Worm (Caenorhabditis elegans) whole organism, midembryonic: Measurements from ENCODE around the gene F13A2.9.

Experiments used
- T22C8.4 ChIP-seq: fragments of 200-800 bp; sonication (Bioruptor generic); IDR thresholded peaks from 2 replicates; pipeline ENCODE4 v1.3.6; 2022; ENCODE audit warnings: missing genetic modification characterization, missing compliant biosample characterization
- cog-1 ChIP-seq: sonication (generic microtip); optimal IDR thresholded peaks from 2 replicates; lab custom pipeline; 2016; ENCODE audit warnings: missing genetic modification characterization, missing compliant biosample characterization
- flt-1 ChIP-seq: fragments of 200-800 bp; sonication (Bioruptor generic); IDR thresholded peaks from 2 replicates; pipeline ENCODE4 v1.3.6; 2022; ENCODE audit warnings: missing genetic modification characterization, missing compliant biosample characterization
- klf-2 ChIP-seq: fragments of 200-800 bp; sonication (Bioruptor generic); conservative IDR thresholded peaks from 2 replicates; pipeline ENCODE4 v1.3.6; 2022; ENCODE audit warnings: missing genetic modification reagents, missing genetic modification characterization, missing compliant biosample characterization
- med-1 ChIP-seq: sonication (generic microtip); optimal IDR thresholded peaks from 2 replicates; lab custom pipeline; 2017; ENCODE audit warnings: missing genetic modification characterization, mild to moderate bottlenecking, missing compliant biosample characterization, antibody characterized with exemption, missing genetic modification reagents; ENCODE audit not compliant: insufficient read depth
- tab-1 ChIP-seq: fragments of 200-800 bp; sonication (Bioruptor generic); IDR thresholded peaks from 2 replicates; pipeline ENCODE4 v1.3.6; 2022; ENCODE audit warnings: missing genetic modification characterization, missing compliant biosample characterization

DNA sequence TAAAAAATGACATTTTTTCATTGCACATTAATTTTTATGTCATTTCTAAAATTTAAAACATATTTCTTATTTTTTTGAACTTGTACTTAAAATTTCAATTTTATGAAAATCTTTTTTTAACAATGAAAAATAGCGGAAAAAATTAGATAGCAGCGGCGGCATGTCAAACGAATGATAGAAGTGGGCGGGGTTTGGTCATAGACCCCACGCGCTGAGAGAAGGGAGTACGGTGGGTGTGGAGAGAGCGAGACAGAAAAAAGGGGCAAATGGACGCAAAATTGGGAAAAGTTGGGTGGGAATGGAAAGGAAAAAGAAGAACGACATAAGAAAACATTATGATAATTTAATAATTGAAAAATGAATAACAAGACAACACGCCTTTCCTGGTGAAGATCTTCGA is 614 bp upstream of the F13A2.9 start:
- TF ChIP-seq flt-1 (no peak), T22C8.4 (GFP tag; lab: Robert Waterston, UW) (no peak), cog-1 (tag; lab: Kevin White, UChicago) (no peak), med-1 (no peak), klf-2 (GFP tag; lab: Robert Waterston, UW) (no peak), tab-1 (GFP tag; lab: Robert Waterston, UW) (no peak)
